Fruit fly (Drosophila melanogaster) whole organism: ENCODE measurements around the gene skl.

Experiments
- CG8478 ChIP-seq: fragments of >200 bp; optimal IDR thresholded peaks from 2 replicates; lab custom pipeline; 2018; ENCODE audit warnings: inconsistent platforms
- Dll ChIP-seq: fragments of >200 bp; optimal IDR thresholded peaks from 2 replicates; lab custom pipeline; 2017
- EcR ChIP-seq, 2 experiments: fragments of >200 bp; optimal IDR thresholded peaks; 2 replicates each; lab custom pipeline; 2017; ENCODE audit warnings: missing biosample characterization in 2 of 2, missing genetic modification characterization in 2 of 2, missing genetic modification reagents in 2 of 2
- psq ChIP-seq: fragments of >200 bp; optimal IDR thresholded peaks from 2 replicates; lab custom pipeline; 2017

DNA sequence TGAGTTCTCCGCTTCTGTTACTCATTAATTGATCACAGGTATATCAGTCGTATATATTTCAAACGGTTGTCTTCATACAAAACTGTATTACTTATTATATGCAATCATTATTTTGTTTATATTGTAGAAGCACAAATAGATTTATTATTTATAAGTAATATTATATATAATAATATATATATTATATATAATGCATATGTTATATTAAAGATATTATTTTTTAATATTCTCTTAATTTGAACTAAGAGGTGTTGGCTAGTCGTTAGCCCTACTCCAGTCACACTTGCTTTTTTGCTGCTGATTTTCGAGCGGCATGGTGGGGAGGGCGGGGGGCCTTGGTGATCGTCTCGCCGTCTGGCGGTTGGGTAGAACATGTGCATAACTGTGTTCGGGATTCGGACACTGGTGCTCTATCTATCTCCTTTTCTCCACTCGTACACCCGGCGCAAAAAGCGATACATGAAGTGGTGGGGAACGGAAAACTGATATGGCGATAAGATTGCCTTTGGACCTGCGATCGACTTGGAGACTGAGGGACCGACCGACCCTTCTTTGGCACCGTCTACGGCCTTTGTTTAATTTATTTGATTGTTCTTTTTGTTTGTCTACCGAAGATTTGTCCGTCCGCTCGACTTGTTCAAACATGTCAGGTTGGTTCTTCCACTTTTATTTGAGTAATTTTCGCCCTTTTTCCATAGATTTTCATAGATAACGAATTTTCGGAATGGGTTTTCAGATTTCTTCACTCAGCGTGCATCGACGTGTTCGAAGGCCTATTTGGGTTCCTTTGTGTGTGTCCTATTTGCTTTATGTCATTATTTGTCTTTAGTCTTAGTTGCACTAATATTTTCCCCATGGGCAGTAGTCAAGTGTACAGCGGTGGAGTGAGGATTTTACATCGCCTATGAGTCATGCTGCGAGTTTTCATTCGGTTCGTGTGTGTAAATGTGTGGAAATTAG is 36.8 kb downstream of the skl start:
- TF ChIP-seq psq (no peak), CG8478 (lab: Kevin White, UChicago) (no peak), Dll (no peak), EcR (GFP tag; optimal IDR thresholded peaks at IDR 0.05; lab: Kevin White, UChicago) (no peak)
